Fruit fly (Drosophila melanogaster) whole organism: ENCODE results near the gene qjt.

ENCODE experiments used
- Dll ChIP-seq: fragments of >200 bp; optimal IDR thresholded peaks from 2 replicates; lab custom pipeline; 2017
- EcR ChIP-seq, 2 experiments: fragments of >200 bp; optimal IDR thresholded peaks; 2 replicates each; lab custom pipeline; 2017; ENCODE audit warnings: missing biosample characterization in 2 of 2, missing genetic modification characterization in 2 of 2, missing genetic modification reagents in 2 of 2
- pan ChIP-seq: fragments of >200 bp; optimal IDR thresholded peaks from 2 replicates; lab custom pipeline; 2017
- psq ChIP-seq: fragments of >200 bp; optimal IDR thresholded peaks from 2 replicates; lab custom pipeline; 2017

dm6 chr3L:17506005-17506760 is 27.3 kb downstream of the qjt start:
- TF ChIP-seq EcR (GFP tag; optimal IDR thresholded peaks at IDR 0.05; lab: Kevin White, UChicago) (no peak), Dll (lab: Kevin White, UChicago) (no peak), pan (lab: Kevin White, UChicago) (no peak), psq (no peak)
